Worm (Caenorhabditis elegans) whole organism, young adult: Measurements from ENCODE around the gene srd-38.

Source experiments
- D2030.7 ChIP-seq: fragments of 200-800 bp; sonication (Bioruptor generic); IDR thresholded peaks from 2 replicates; pipeline ENCODE4 v1.3.6; 2022; ENCODE audit warnings: missing genetic modification reagents, missing genetic modification characterization, missing compliant biosample characterization
- F37B4.10 ChIP-seq: fragments of 200-800 bp; sonication (Bioruptor generic); IDR thresholded peaks from 2 replicates; pipeline ENCODE4 v1.3.6; 2022; ENCODE audit warnings: missing genetic modification characterization, missing compliant biosample characterization
- F57C9.4 ChIP-seq: sonication (generic microtip); optimal IDR thresholded peaks from 2 replicates; lab custom pipeline; 2017; ENCODE audit warnings: mild to moderate bottlenecking, missing genetic modification characterization, missing compliant biosample characterization
- T07F8.4 ChIP-seq: sonication (generic microtip); optimal IDR thresholded peaks from 2 replicates; lab custom pipeline; 2016; ENCODE audit warnings: mild to moderate bottlenecking, missing genetic modification characterization, moderate library complexity, missing compliant biosample characterization
- T26A5.8 ChIP-seq: sonication (generic microtip); optimal IDR thresholded peaks from 2 replicates; lab custom pipeline; 2016; ENCODE audit warnings: missing genetic modification characterization, missing compliant biosample characterization
- ZK185.1 ChIP-seq: sonication (generic microtip); optimal IDR thresholded peaks from 2 replicates; lab custom pipeline; 2016; ENCODE audit warnings: mild to moderate bottlenecking, missing genetic modification characterization, missing compliant biosample characterization; ENCODE audit not compliant: poor library complexity, severe bottlenecking
- ama-1 ChIP-seq, 3 experiments: fragments of 150-350 bp in 1 of 3; sonication (generic microtip) in 2 of 3; optimal IDR thresholded peaks; 2 replicates each; lab custom pipeline; 2014 to 2018; ENCODE audit warnings: missing biosample characterization in 2 of 3, missing genetic modification characterization in 2 of 3, missing genetic modification reagents in 2 of 3
- atf-7 ChIP-seq: sonication (generic microtip); optimal IDR thresholded peaks from 2 replicates; lab custom pipeline; 2017; ENCODE audit warnings: mild to moderate bottlenecking, missing genetic modification characterization, missing compliant biosample characterization
- attf-5 ChIP-seq: fragments of 200-800 bp; sonication (Bioruptor generic); optimal IDR thresholded peaks from 2 replicates; lab custom pipeline; 2018; ENCODE audit warnings: mild to moderate bottlenecking, missing genetic modification characterization, missing compliant biosample characterization
- attf-6 ChIP-seq: fragments of 200-800 bp; sonication (Bioruptor generic); IDR thresholded peaks from 2 replicates; pipeline ENCODE4 v1.3.6; 2022; ENCODE audit warnings: missing genetic modification reagents, missing genetic modification characterization, missing compliant biosample characterization
- bed-1 ChIP-seq: fragments of 200-800 bp; sonication (Bioruptor generic); IDR thresholded peaks from 2 replicates; pipeline ENCODE4 v1.3.6; 2022; ENCODE audit warnings: missing genetic modification reagents, missing genetic modification characterization, missing compliant biosample characterization
- cebp-1 ChIP-seq, 2 experiments: fragments of 200-800 bp in 1 of 2; sonication (Bioruptor generic) in 1 of 2; sonication (generic microtip) in 1 of 2; IDR thresholded peaks in 1 of 2; optimal IDR thresholded peaks in 1 of 2; 2 replicates each; pipeline versions ENCODE4 v1.3.6 to Lab custom; 2017 to 2022; ENCODE audit warnings: missing compliant biosample characterization in 2 of 2, missing genetic modification characterization in 2 of 2, mild to moderate bottlenecking in 1 of 2, missing genetic modification reagents in 1 of 2, moderate library complexity in 1 of 2
- ceh-91 ChIP-seq: fragments of 200-800 bp; sonication (Bioruptor generic); IDR thresholded peaks from 2 replicates; pipeline ENCODE4 v1.3.6; 2022; ENCODE audit warnings: missing genetic modification reagents, missing genetic modification characterization, missing compliant biosample characterization
- dox-1 ChIP-seq: fragments of 200-800 bp; sonication (Bioruptor generic); IDR thresholded peaks from 2 replicates; pipeline ENCODE4 v1.3.6; 2022; ENCODE audit warnings: missing genetic modification reagents, missing genetic modification characterization, missing compliant biosample characterization
- dpff-1 ChIP-seq: sonication (generic microtip); optimal IDR thresholded peaks from 2 replicates; lab custom pipeline; 2017; ENCODE audit warnings: mild to moderate bottlenecking, missing genetic modification characterization, missing compliant biosample characterization
- ekl-4 ChIP-seq: fragments of 200-800 bp; sonication (Bioruptor generic); IDR thresholded peaks from 2 replicates; pipeline ENCODE4 v1.3.6; 2022; ENCODE audit warnings: missing genetic modification reagents, missing genetic modification characterization, missing compliant biosample characterization
- ets-4 ChIP-seq: fragments of 200-800 bp; sonication (Bioruptor generic); optimal IDR thresholded peaks from 2 replicates; lab custom pipeline; 2018; ENCODE audit warnings: mild to moderate bottlenecking, missing genetic modification characterization, missing compliant biosample characterization
- him-1 ChIP-seq: sonication (generic microtip); optimal IDR thresholded peaks from 2 replicates; lab custom pipeline; 2016; ENCODE audit warnings: missing genotype, missing genetic modification reagents, missing genetic modification characterization, missing compliant biosample characterization
- lag-1 ChIP-seq: fragments of 200-800 bp; sonication (Bioruptor generic); IDR thresholded peaks from 2 replicates; pipeline ENCODE4 v1.3.6; 2022; ENCODE audit warnings: missing genetic modification reagents, missing genetic modification characterization, missing compliant biosample characterization
- let-607 ChIP-seq, 2 experiments: fragments of 200-800 bp in 1 of 2; sonication (Bioruptor generic) in 1 of 2; sonication (generic microtip) in 1 of 2; optimal IDR thresholded peaks; 2 replicates each; lab custom pipeline; 2016 to 2018; ENCODE audit warnings: mild to moderate bottlenecking in 2 of 2, missing compliant biosample characterization in 2 of 2, missing genetic modification characterization in 2 of 2, moderate library complexity in 2 of 2, missing genotype in 1 of 2
- lir-1 ChIP-seq: fragments of 200-800 bp; sonication (Bioruptor generic); conservative IDR thresholded peaks from 2 replicates; pipeline ENCODE4 v1.3.6; 2022; ENCODE audit warnings: missing genetic modification reagents, missing genetic modification characterization, missing compliant biosample characterization
- madf-6 ChIP-seq: fragments of 200-800 bp; sonication (Bioruptor generic); IDR thresholded peaks from 2 replicates; pipeline ENCODE4 v1.3.6; 2022; ENCODE audit warnings: missing genetic modification reagents, missing genetic modification characterization, missing compliant biosample characterization
- mcd-1 ChIP-seq: fragments of 200-800 bp; sonication (Bioruptor generic); IDR thresholded peaks from 2 replicates; pipeline ENCODE4 v1.3.6; 2022; ENCODE audit warnings: missing genetic modification reagents, missing genetic modification characterization, missing compliant biosample characterization
- mxl-1 ChIP-seq: sonication (generic microtip); optimal IDR thresholded peaks from 2 replicates; lab custom pipeline; 2016; ENCODE audit warnings: missing genetic modification characterization, missing compliant biosample characterization
- nhr-120 ChIP-seq: fragments of 200-800 bp; sonication (Bioruptor generic); IDR thresholded peaks from 2 replicates; pipeline ENCODE4 v1.3.6; 2022; ENCODE audit warnings: missing genetic modification characterization, missing compliant biosample characterization
- nhr-80 ChIP-seq: sonication (generic microtip); optimal IDR thresholded peaks from 2 replicates; lab custom pipeline; 2016; ENCODE audit warnings: missing genetic modification characterization, missing compliant biosample characterization
- nhr-90 ChIP-seq: sonication (generic microtip); optimal IDR thresholded peaks from 2 replicates; lab custom pipeline; 2016; ENCODE audit warnings: missing genotype, mild to moderate bottlenecking, missing genetic modification characterization, missing compliant biosample characterization
- pha-4 ChIP-seq: fragments of 150-350 bp; sonication (generic microtip); optimal IDR thresholded peaks from 2 replicates; lab custom pipeline; 2014; ENCODE audit warnings: missing biosample characterization, missing genetic modification reagents, missing genetic modification characterization
- rcor-1 ChIP-seq: fragments of 200-800 bp; sonication (Bioruptor generic); IDR thresholded peaks from 2 replicates; pipeline ENCODE4 v1.3.6; 2022; ENCODE audit warnings: missing genetic modification reagents, missing genetic modification characterization, missing compliant biosample characterization
- repo-1 ChIP-seq: sonication (generic microtip); optimal IDR thresholded peaks from 2 replicates; lab custom pipeline; 2017; ENCODE audit warnings: mild to moderate bottlenecking, missing genetic modification characterization, missing compliant biosample characterization
- snpc-3.4 ChIP-seq: sonication (generic microtip); optimal IDR thresholded peaks from 2 replicates; lab custom pipeline; 2017; ENCODE audit warnings: missing genetic modification characterization, mild to moderate bottlenecking, missing compliant biosample characterization, antibody characterized with exemption, moderate library complexity, missing genotype, missing genetic modification reagents
- somi-1 ChIP-seq: fragments of 200-800 bp; sonication (Bioruptor generic); optimal IDR thresholded peaks from 2 replicates; lab custom pipeline; 2018; ENCODE audit warnings: mild to moderate bottlenecking, missing genetic modification characterization, missing compliant biosample characterization
- tbp1 ChIP-seq: fragments of 200-800 bp; sonication (Bioruptor generic); optimal IDR thresholded peaks from 2 replicates; lab custom pipeline; 2018; ENCODE audit warnings: mild to moderate bottlenecking, missing genetic modification characterization, missing compliant biosample characterization
- tlf-1 ChIP-seq: fragments of 200-800 bp; sonication (Bioruptor generic); optimal IDR thresholded peaks from 2 replicates; lab custom pipeline; 2018; ENCODE audit warnings: mild to moderate bottlenecking, missing genetic modification characterization, missing compliant biosample characterization
- unc-62 ChIP-seq: fragments of 150-350 bp; optimal IDR thresholded peaks from 2 replicates; lab custom pipeline; 2014; ENCODE audit warnings: missing biosample characterization, missing genetic modification reagents, missing genetic modification characterization
- ztf-22 ChIP-seq: fragments of 200-800 bp; sonication (Bioruptor generic); optimal IDR thresholded peaks from 2 replicates; lab custom pipeline; 2018; ENCODE audit warnings: mild to moderate bottlenecking, missing genetic modification characterization, moderate library complexity, missing compliant biosample characterization
- ztf-28 ChIP-seq: fragments of 200-800 bp; sonication (Bioruptor generic); IDR thresholded peaks from 2 replicates; pipeline ENCODE4 v1.3.6; 2022; ENCODE audit warnings: missing genetic modification reagents, missing genetic modification characterization, missing compliant biosample characterization
- ztf-3 ChIP-seq: fragments of 200-800 bp; sonication (Bioruptor generic); optimal IDR thresholded peaks from 2 replicates; lab custom pipeline; 2018; ENCODE audit warnings: mild to moderate bottlenecking, missing genetic modification characterization, missing compliant biosample characterization

The srd-38 gene

DNA sequence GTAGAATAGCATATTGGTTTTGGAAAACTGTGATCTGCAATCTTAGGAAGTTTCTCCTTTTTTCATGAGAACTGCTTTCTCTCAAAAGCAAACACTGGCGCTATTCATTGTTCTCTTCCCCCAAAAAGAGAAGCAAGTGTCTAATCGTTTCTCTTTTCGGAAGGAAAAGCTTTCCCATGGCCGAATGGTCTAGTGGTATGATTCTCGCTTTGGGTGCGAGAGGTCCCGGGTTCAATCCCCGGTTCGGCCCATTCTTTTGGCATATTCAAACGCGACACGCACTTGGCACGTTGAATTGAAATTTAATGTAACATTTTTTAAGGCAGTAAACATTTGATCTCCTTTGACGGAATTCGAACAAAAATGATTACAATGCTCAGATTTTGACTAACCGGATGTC, 16.2 kb downstream of the srd-38 start (continued):
- TF ChIP-seq D2030.7 (GFP tag; lab: Robert Waterston, UW): peak; percentile 51
- TF ChIP-seq madf-6 (GFP tag; lab: Robert Waterston, UW): no peak
- TF ChIP-seq lag-1 (GFP tag; lab: Robert Waterston, UW): no peak
- TF ChIP-seq mcd-1 (GFP tag; lab: Robert Waterston, UW): 0 out of 2 replicates have a peak, but pooled peaks have one; percentile 6
- no peak for TF ChIP-seq ama-1 (optimal IDR thresholded peaks at IDR 0.05; lab: Kevin White, UChicago)
- peak in 1 of 2 experiments; percentile 71 for TF ChIP-seq ama-1 (GFP tag; optimal IDR thresholded peaks at IDR 0.05; lab: Kevin White, UChicago)
- TF ChIP-seq repo-1 (tag; lab: Kevin White, UChicago): no peak
- no peak for TF ChIP-seq ekl-4
- no peak for TF ChIP-seq nhr-120
- TF ChIP-seq F57C9.4: no peak
- no peak for TF ChIP-seq let-607 (tag; optimal IDR thresholded peaks at IDR 0.05; lab: Kevin White, UChicago)
- no peak for TF ChIP-seq him-1

DNA sequence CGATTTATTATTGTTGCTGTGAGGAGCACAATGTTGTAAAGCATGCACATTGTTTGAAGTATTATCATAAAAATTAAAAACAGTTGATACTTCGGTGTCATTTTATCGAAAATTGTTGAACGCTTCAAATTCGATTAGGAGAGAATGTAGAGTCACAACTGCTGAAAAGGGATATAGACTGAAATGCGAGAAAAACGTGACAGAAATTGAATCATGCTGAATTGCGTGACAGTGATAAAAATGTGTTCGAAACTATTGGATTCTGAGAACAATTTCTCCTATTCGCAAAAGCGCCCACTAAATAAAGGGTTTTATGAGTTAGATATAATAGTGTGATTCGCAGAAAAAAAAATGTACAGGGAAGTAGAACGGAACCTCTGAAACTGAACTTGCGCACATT, 17.1 kb downstream of the srd-38 start, which contains the start of gene srxa-8:
TSS of gene srxa-8 (minus strand) at position 101 of the 400 bp plus-strand sequence.
- TF ChIP-seq T07F8.4 (tag; lab: Kevin White, UChicago) (no peak), bed-1 (no peak), mxl-1 (tag; lab: Kevin White, UChicago) (no peak), snpc-3.4 (tag; lab: Kevin White, UChicago) (no peak), F37B4.10 (GFP tag; lab: Robert Waterston, UW) (no peak), cebp-1 (GFP tag; IDR thresholded peaks at IDR 0.05; lab: Robert Waterston, UW) (no peak), cebp-1 (tag; optimal IDR thresholded peaks at IDR 0.05; lab: Kevin White, UChicago) (no peak), ceh-91 (GFP tag; lab: Robert Waterston, UW) (no peak), ekl-4 (no peak), ztf-3 (GFP tag; lab: Kevin White, UChicago) (no peak), dpff-1 (tag; lab: Kevin White, UChicago) (no peak), nhr-90 (tag; lab: Kevin White, UChicago) (no peak), T26A5.8 (tag; lab: Kevin White, UChicago) (no peak), tlf-1 (GFP tag; lab: Kevin White, UChicago) (no peak), madf-6 (GFP tag; lab: Robert Waterston, UW) (no peak), unc-62 (no peak), lir-1 (GFP tag; lab: Robert Waterston, UW) (no peak), ztf-28 (GFP tag; lab: Robert Waterston, UW) (no peak)
- TF ChIP-seq, all 124 proteins: peak for 0

DNA sequence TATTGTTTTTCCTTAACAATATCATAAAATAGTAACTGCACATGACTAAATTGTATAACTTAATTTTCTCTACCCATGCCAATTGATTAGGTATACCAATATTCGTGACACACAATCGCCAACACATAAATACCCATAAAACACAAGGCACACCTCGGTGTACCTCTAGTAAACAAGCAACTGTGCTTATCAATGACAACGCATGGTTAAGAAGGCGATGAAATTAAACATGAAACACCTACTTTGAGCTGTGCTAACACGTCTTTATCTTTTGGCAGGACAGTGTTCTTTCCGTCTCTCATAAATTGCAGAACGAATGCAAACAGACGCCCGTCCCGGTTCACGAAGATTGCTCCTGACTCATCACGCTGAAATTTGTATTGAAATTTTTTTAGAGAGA, 19.2 kb downstream of the srd-38 start:
- TF ChIP-seq dpff-1 (tag; lab: Kevin White, UChicago) (no peak), F57C9.4 (no peak), let-607 (tag; optimal IDR thresholded peaks at IDR 0.05; lab: Kevin White, UChicago) (peak in 1 of 2 experiments; percentile 35), tbp1 (peak; percentile 32), nhr-80 (tag; lab: Kevin White, UChicago) (peak; percentile 94), cebp-1 (GFP tag; IDR thresholded peaks at IDR 0.05; lab: Robert Waterston, UW) (peak; percentile 41; the same call in 1 of the 2 replicates), cebp-1 (tag; optimal IDR thresholded peaks at IDR 0.05; lab: Kevin White, UChicago) (peak; percentile 51), tlf-1 (GFP tag; lab: Kevin White, UChicago) (no peak), attf-6 (GFP tag; lab: Robert Waterston, UW) (no peak), attf-5 (GFP tag; lab: Kevin White, UChicago) (peak; percentile 2), ztf-22 (peak; percentile 14), dox-1 (GFP tag; lab: Robert Waterston, UW) (peak; percentile 69; the same call in 1 of the 2 replicates), atf-7 (tag; lab: Kevin White, UChicago) (peak; percentile 12), rcor-1 (GFP tag; lab: Robert Waterston, UW) (no peak), ZK185.1 (peak; percentile 39), pha-4 (no peak), somi-1 (no peak), ets-4 (GFP tag; lab: Kevin White, UChicago) (peak; percentile 56)
